Fruit fly (Drosophila melanogaster): Measurements from ENCODE around the gene ppk28.
A peak's percentile ranks its signal among the peaks of the same experiment; 100 is the strongest.

The ppk28 gene

dm6 chrX:16813226-16813625 lies 7.4 kb downstream of the ppk28 start (continued):
- TF ChIP-seq CG12391 (tag; optimal IDR thresholded peaks at IDR 0.05) = peak; percentile 43
- 0 out of 2 replicates have a peak, but pooled peaks have one; percentile 15 for TF ChIP-seq seq (GFP tag; IDR thresholded peaks at IDR 0.05)
- peak; percentile 48; the same call in 2 of the 3 replicates for TF ChIP-seq CG17361 (GFP tag; IDR thresholded peaks at IDR 0.05)
- peak; percentile 10; the same call in 1 of the 2 replicates for TF ChIP-seq CG10366 (GFP tag; IDR thresholded peaks at IDR 0.05)
- peak; percentile 9 for TF ChIP-seq Ssrp (tag; optimal IDR thresholded peaks at IDR 0.05)
- TF ChIP-seq dm (GFP tag; optimal IDR thresholded peaks at IDR 0.05) = no peak
- no peak for TF ChIP-seq MESR4 (GFP tag; optimal IDR thresholded peaks at IDR 0.05)
- TF ChIP-seq Blimp-1 (GFP tag; optimal IDR thresholded peaks at IDR 0.05) = peak; percentile 33
- TF ChIP-seq vfl (GFP tag; optimal IDR thresholded peaks at IDR 0.05) = no peak
- TF ChIP-seq CG9215 (GFP tag; IDR thresholded peaks at IDR 0.05) = no peak
- TF ChIP-seq lilli (GFP tag; optimal IDR thresholded peaks at IDR 0.05) = no peak
- no peak for TF ChIP-seq NC2α (GFP tag; optimal IDR thresholded peaks at IDR 0.05)
- TF ChIP-seq PHDP (tag; optimal IDR thresholded peaks at IDR 0.05) = peak; percentile 21
- TF ChIP-seq tll (GFP tag; optimal IDR thresholded peaks at IDR 0.05) = no peak
- peak; percentile 8 for TF ChIP-seq Nf-YC (tag; optimal IDR thresholded peaks at IDR 0.05)
- peak; percentile 51 for TF ChIP-seq CG2678 (tag; optimal IDR thresholded peaks at IDR 0.05)
- TF ChIP-seq CG1602 (GFP tag; optimal IDR thresholded peaks at IDR 0.05) = peak; percentile 6
- TF ChIP-seq CG12659 (GFP tag; optimal IDR thresholded peaks at IDR 0.05) = peak; percentile 24
- no peak for TF ChIP-seq bowl (GFP tag; IDR thresholded peaks at IDR 0.05)
- TF ChIP-seq CG2875 (GFP tag; optimal IDR thresholded peaks at IDR 0.05) = no peak
- TF ChIP-seq CG9437 (GFP tag; optimal IDR thresholded peaks at IDR 0.05) = peak; percentile 7
- TF ChIP-seq dysf (GFP tag; IDR thresholded peaks at IDR 0.05) = peak; percentile 41; the same call in 1 of the 3 replicates

dm6 chrX:16814351-16814750 lies 8.5 kb downstream of the ppk28 start:
- TF ChIP-seq CG10267 (tag; optimal IDR thresholded peaks at IDR 0.05) (no peak), Jarid2 (GFP tag; optimal IDR thresholded peaks at IDR 0.05) (no peak), CG15269 (tag; optimal IDR thresholded peaks at IDR 0.05) (peak; percentile 8), bsh (GFP tag; optimal IDR thresholded peaks at IDR 0.05) (no peak), nau (GFP tag; optimal IDR thresholded peaks at IDR 0.05) (no peak), CG12942 (GFP tag; optimal IDR thresholded peaks at IDR 0.05) (no peak), gem (tag; optimal IDR thresholded peaks at IDR 0.05) (peak; percentile 15), CG14860 (GFP tag; IDR thresholded peaks at IDR 0.05; ENCODE audit: partially characterized antibody) (no peak), sisA (GFP tag; IDR thresholded peaks at IDR 0.05) (no peak), CG8478 (optimal IDR thresholded peaks at IDR 0.05) (no peak), Sox102F (GFP tag; optimal IDR thresholded peaks at IDR 0.05) (no peak), CG1603 (tag; optimal IDR thresholded peaks at IDR 0.05) (peak; percentile 10), CG3995 (GFP tag; optimal IDR thresholded peaks at IDR 0.05) (no peak), CG30403 (GFP tag; optimal IDR thresholded peaks at IDR 0.05) (peak; percentile 3), kah (GFP tag; optimal IDR thresholded peaks at IDR 0.05) (no peak), CG17568 (GFP tag; optimal IDR thresholded peaks at IDR 0.05) (no peak), Hr3 (GFP tag; optimal IDR thresholded peaks at IDR 0.05) (no peak), Bgb (GFP tag; IDR thresholded peaks at IDR 0.05; ENCODE audit: partially characterized antibody) (no peak), dm (GFP tag; optimal IDR thresholded peaks at IDR 0.05) (no peak), CG2678 (tag; optimal IDR thresholded peaks at IDR 0.05) (peak; percentile 4), MTF-1 (GFP tag; optimal IDR thresholded peaks at IDR 0.05; ENCODE audit: borderline replicate concordance) (no peak), tna (GFP tag; IDR thresholded peaks at IDR 0.05; ENCODE audit: partially characterized antibody) (no peak), CG15073 (GFP tag; optimal IDR thresholded peaks at IDR 0.05) (no peak), ash1 (GFP tag; optimal IDR thresholded peaks at IDR 0.05) (no peak), dysf (GFP tag; IDR thresholded peaks at IDR 0.05) (0 out of 3 replicates have a peak, but pooled peaks have one; percentile 30), phol (tag; optimal IDR thresholded peaks at IDR 0.05) (peak; percentile 9), slou (GFP tag; optimal IDR thresholded peaks at IDR 0.05) (no peak), Pdp1 (GFP tag; optimal IDR thresholded peaks at IDR 0.05) (no peak), pfk (GFP tag; optimal IDR thresholded peaks at IDR 0.05) (no peak), nerfin-1 (tag; optimal IDR thresholded peaks at IDR 0.05) (no peak)

Measured in whole organism, embryonic.